Worm (Caenorhabditis elegans): ENCODE data around the gene W06G6.17.

DNA sequence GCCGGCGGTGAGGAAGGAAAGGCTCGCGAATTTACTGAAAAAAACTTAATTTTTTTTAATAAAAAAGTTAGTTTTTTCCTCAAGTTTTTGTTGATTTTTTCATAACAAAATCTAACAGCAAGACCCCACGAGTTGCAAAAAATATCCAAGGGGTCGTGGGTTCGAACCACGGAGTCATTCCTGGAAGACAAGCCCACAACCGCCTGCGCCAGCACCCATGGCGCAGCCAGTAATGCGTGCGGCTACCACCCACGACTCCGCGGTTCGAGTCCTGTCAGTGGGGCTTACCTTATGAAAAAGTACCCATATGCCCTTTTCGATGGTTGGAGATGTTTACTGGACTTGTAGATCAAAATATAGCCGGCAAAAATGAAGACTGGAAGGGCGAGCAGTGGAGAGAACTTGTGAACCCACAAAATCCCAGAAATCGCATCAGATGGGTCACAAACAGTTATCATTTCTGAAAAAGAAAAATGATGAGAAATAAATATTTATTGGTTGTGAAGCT is 22.2 kb downstream of the W06G6.17 start, which contains the start of gene Y70C5A.2:
- no peak for TF ChIP-seq mdt-29 (GFP tag; IDR thresholded peaks at IDR 0.05)
- TF ChIP-seq ceh-62 (tag; optimal IDR thresholded peaks at IDR 0.05) = no peak
- no peak for TF ChIP-seq hlh-30 (tag; optimal IDR thresholded peaks at IDR 0.05; ENCODE audit: insufficient read depth)
- no peak for TF ChIP-seq skn-1 (tag; optimal IDR thresholded peaks at IDR 0.05)
- TF ChIP-seq pha-4 (GFP tag; IDR thresholded peaks at IDR 0.05) = no peak
- TF ChIP-seq pha-4 (tag; optimal IDR thresholded peaks at IDR 0.05) = no peak
- TF ChIP-seq zip-11 (GFP tag; IDR thresholded peaks at IDR 0.05) = no peak
- no peak for TF ChIP-seq lsy-2 (tag; optimal IDR thresholded peaks at IDR 0.05)
- no peak for TF ChIP-seq ceh-82 (tag; optimal IDR thresholded peaks at IDR 0.05)
- TF ChIP-seq mdl-1 (tag; optimal IDR thresholded peaks at IDR 0.05) = no peak

Data from whole organism, L4 larva.